Fruit fly (Drosophila melanogaster): Measurements from ENCODE around the gene CG8065.

- TF ChIP-seq CG11902 (GFP tag; optimal IDR thresholded peaks at IDR 0.05) = no peak
- TF ChIP-seq net (GFP tag; optimal IDR thresholded peaks at IDR 0.05) = no peak
- no peak for TF ChIP-seq Ets96B (tag; optimal IDR thresholded peaks at IDR 0.05)
- TF ChIP-seq fd59A (GFP tag; optimal IDR thresholded peaks at IDR 0.05) = no peak
- no peak for TF ChIP-seq CG8632 (GFP tag; optimal IDR thresholded peaks at IDR 0.05)
- no peak for TF ChIP-seq esn (GFP tag; optimal IDR thresholded peaks at IDR 0.05)
Observed at dm6 chr3L:10197360-10197759, 18.1 kb upstream of the CG8065 start.

All from whole organism, prepupa.